Worm (Caenorhabditis elegans): ENCODE data around the gene F13B12.7.

The F13B12.7 gene

ce11 chrIV:10421256-10421655 lies 22.4 kb upstream of the F13B12.7 start:
- TF ChIP-seq nhr-25 (tag; optimal IDR thresholded peaks at IDR 0.05) (no peak), peb-1 (tag; optimal IDR thresholded peaks at IDR 0.05) (no peak), ztf-4 (tag; optimal IDR thresholded peaks at IDR 0.05) (no peak), alr-1 (tag; optimal IDR thresholded peaks at IDR 0.05) (no peak), nhr-129 (tag; optimal IDR thresholded peaks at IDR 0.05) (peak; percentile 18), blmp-1 (tag; optimal IDR thresholded peaks at IDR 0.05; ENCODE audit: insufficient read depth) (peak; percentile 41), sem-4 (tag; optimal IDR thresholded peaks at IDR 0.05) (no peak)

- TF ChIP-seq dmd-4 (tag; optimal IDR thresholded peaks at IDR 0.05) = no peak
- no peak for TF ChIP-seq elt-3 (tag; optimal IDR thresholded peaks at IDR 0.05)
- no peak for TF ChIP-seq nhr-10 (tag; optimal IDR thresholded peaks at IDR 0.05)
- TF ChIP-seq aly-2 (tag; optimal IDR thresholded peaks at IDR 0.05) = no peak
- TF ChIP-seq fos-1 (tag; optimal IDR thresholded peaks at IDR 0.05) = no peak
- TF ChIP-seq alr-1 (tag; optimal IDR thresholded peaks at IDR 0.05) = no peak
- TF ChIP-seq unc-39 (tag; optimal IDR thresholded peaks at IDR 0.05) = no peak
- peak; percentile 38 for TF ChIP-seq F13H6.1 (tag; optimal IDR thresholded peaks at IDR 0.05)
Measured at ce11 chrIV:10422230-10422629, 21.4 kb upstream of the F13B12.7 start.

- TF ChIP-seq zag-1 (tag; optimal IDR thresholded peaks at IDR 0.05) (no peak), elt-3 (tag; optimal IDR thresholded peaks at IDR 0.05) (no peak), mbf-1 (tag; optimal IDR thresholded peaks at IDR 0.05) (no peak), crh-2 (tag; optimal IDR thresholded peaks at IDR 0.05) (no peak), Y55F3AM.14 (GFP tag; optimal IDR thresholded peaks at IDR 0.05) (no peak), nhr-10 (tag; optimal IDR thresholded peaks at IDR 0.05) (no peak), lin-13 (GFP tag; optimal IDR thresholded peaks at IDR 0.05) (no peak), skn-1 (tag; optimal IDR thresholded peaks at IDR 0.05) (no peak), nhr-129 (tag; optimal IDR thresholded peaks at IDR 0.05) (no peak), nhr-25 (tag; optimal IDR thresholded peaks at IDR 0.05) (no peak), unc-39 (tag; optimal IDR thresholded peaks at IDR 0.05) (no peak), sma-3 (GFP tag; optimal IDR thresholded peaks at IDR 0.05) (no peak), unc-62 (GFP tag; optimal IDR thresholded peaks at IDR 0.05) (no peak), R02D3.7 (tag; optimal IDR thresholded peaks at IDR 0.05) (no peak), nhr-6 (tag; optimal IDR thresholded peaks at IDR 0.05) (no peak)
Measured at ce11 chrIV:10424535-10424934, 19.1 kb upstream of the F13B12.7 start, which contains the start of gene F13B12.1. F13B12.1 (minus strand) TSS chrIV:10424635.

ce11 chrIV:10425129-10425528 lies 18.5 kb upstream of the F13B12.7 start:
- TF ChIP-seq egl-27 (tag; optimal IDR thresholded peaks at IDR 0.05) (no peak), unc-55 (GFP tag; optimal IDR thresholded peaks at IDR 0.05) (peak; percentile 47), fos-1 (tag; optimal IDR thresholded peaks at IDR 0.05) (peak; percentile 21), C34F6.9 (tag; optimal IDR thresholded peaks at IDR 0.05) (peak; percentile 37), nhr-129 (tag; optimal IDR thresholded peaks at IDR 0.05) (peak; percentile 24), lsy-2 (tag; optimal IDR thresholded peaks at IDR 0.05) (peak in 1 of 2 experiments; percentile 53), unc-62 (GFP tag; optimal IDR thresholded peaks at IDR 0.05) (no peak), crh-2 (tag; optimal IDR thresholded peaks at IDR 0.05) (peak; percentile 6), F13H6.1 (tag; optimal IDR thresholded peaks at IDR 0.05) (peak; percentile 24)

- TF ChIP-seq fos-1 (tag; optimal IDR thresholded peaks at IDR 0.05) = peak; percentile 32
- no peak for TF ChIP-seq crh-2 (tag; optimal IDR thresholded peaks at IDR 0.05)
- TF ChIP-seq unc-55 (GFP tag; optimal IDR thresholded peaks at IDR 0.05) = no peak
- no peak for TF ChIP-seq ztf-4 (tag; optimal IDR thresholded peaks at IDR 0.05)
- TF ChIP-seq sma-3 (GFP tag; optimal IDR thresholded peaks at IDR 0.05) = no peak
- TF ChIP-seq dmd-4 (tag; optimal IDR thresholded peaks at IDR 0.05) = no peak
- no peak for TF ChIP-seq lin-13 (GFP tag; optimal IDR thresholded peaks at IDR 0.05)
- no peak for TF ChIP-seq gmeb-1 (tag; optimal IDR thresholded peaks at IDR 0.05)
- no peak for TF ChIP-seq F13H6.1 (tag; optimal IDR thresholded peaks at IDR 0.05)
- no peak for TF ChIP-seq nhr-129 (tag; optimal IDR thresholded peaks at IDR 0.05)
- peak; percentile 5 for TF ChIP-seq skn-1 (tag; optimal IDR thresholded peaks at IDR 0.05)
- TF ChIP-seq mab-5 (tag; optimal IDR thresholded peaks at IDR 0.05) = no peak
Measured at ce11 chrIV:10429129-10429528, 14.5 kb upstream of the F13B12.7 start, which contains the start of gene F13B12.2. F13B12.2 (minus strand) TSS chrIV:10429130.

ce11 chrIV:10430507-10430906 lies 13.1 kb upstream of the F13B12.7 start:
- no peak for TF ChIP-seq unc-55 (GFP tag; optimal IDR thresholded peaks at IDR 0.05)
- TF ChIP-seq peb-1 (tag; optimal IDR thresholded peaks at IDR 0.05) = no peak
- no peak for TF ChIP-seq mbf-1 (tag; optimal IDR thresholded peaks at IDR 0.05)
